Worm (Caenorhabditis elegans): ENCODE data around the gene clik-2.

DNA sequence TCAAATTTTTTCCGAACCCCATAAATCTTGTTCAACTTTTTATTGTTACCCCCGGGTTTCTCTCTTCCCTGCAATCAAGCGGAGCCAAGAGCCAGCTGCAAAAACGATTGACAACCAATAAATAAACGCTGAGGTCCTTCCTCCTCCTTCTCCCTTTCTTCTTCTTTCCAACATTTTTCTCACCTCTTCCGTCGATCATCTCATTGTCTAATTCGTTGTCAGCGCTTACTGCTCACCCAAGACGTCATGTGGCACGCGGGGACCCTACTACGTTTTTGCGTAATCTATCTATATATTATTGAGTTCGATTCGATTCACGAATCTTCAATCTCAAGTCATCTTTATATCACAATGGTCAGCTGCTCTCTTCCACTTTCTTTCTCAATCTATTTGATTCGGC, 26.4 kb upstream of the clik-2 start:
- TF ChIP-seq cog-1 (tag; optimal IDR thresholded peaks at IDR 0.05) (no peak), flt-1 (GFP tag; IDR thresholded peaks at IDR 0.05) (no peak), ztf-29 (GFP tag; IDR thresholded peaks at IDR 0.05) (no peak), med-1 (GFP tag; optimal IDR thresholded peaks at IDR 0.05; ENCODE audit: insufficient read depth) (no peak), T22C8.4 (GFP tag; IDR thresholded peaks at IDR 0.05) (no peak), tab-1 (GFP tag; IDR thresholded peaks at IDR 0.05) (no peak)

All from whole organism, midembryonic.